Fruit fly (Drosophila melanogaster) whole organism, embryonic: ENCODE measurements around the gene ND-PDSW.

Experiments
- Bteb2 ChIP-seq: fragments of 200-800 bp; sonication (Bioruptor generic); optimal IDR thresholded peaks from 2 replicates; lab custom pipeline; 2016; ENCODE audit warnings: missing biosample characterization, missing genetic modification characterization
- CG10565 ChIP-seq: fragments of 200-800 bp; sonication (Bioruptor generic); optimal IDR thresholded peaks from 3 replicates; lab custom pipeline; 2016; ENCODE audit warnings: missing biosample characterization, mild to moderate bottlenecking, missing genetic modification characterization
- CG10979 ChIP-seq: fragments of 200-800 bp; sonication (Bioruptor generic); optimal IDR thresholded peaks from 2 replicates; lab custom pipeline; 2018; ENCODE audit warnings: missing biosample characterization, mild to moderate bottlenecking, missing genetic modification characterization, moderate library complexity
- CG12155 ChIP-seq: fragments of 200-800 bp; sonication (Bioruptor generic); optimal IDR thresholded peaks from 3 replicates; lab custom pipeline; 2016; ENCODE audit warnings: missing biosample characterization, missing genetic modification characterization
- CG12391 ChIP-seq: fragments of 200-800 bp; sonication (Bioruptor generic); optimal IDR thresholded peaks from 3 replicates; lab custom pipeline; 2018; ENCODE audit warnings: missing biosample characterization, mild to moderate bottlenecking, missing genetic modification characterization, moderate library complexity
- CG14050 ChIP-seq: fragments of 200-800 bp; sonication (Bioruptor generic); IDR thresholded peaks from 3 replicates; pipeline ENCODE4 v1.3.6; 2022; ENCODE audit warnings: missing biosample characterization, missing genetic modification characterization
- CG14441 ChIP-seq: fragments of 200-800 bp; sonication (Bioruptor generic); IDR thresholded peaks from 2 replicates; pipeline ENCODE4 v1.3.6; 2022; ENCODE audit warnings: missing biosample characterization, missing genetic modification characterization
- CG14667 ChIP-seq: fragments of 200-800 bp; sonication (Bioruptor generic); IDR thresholded peaks from 2 replicates; pipeline ENCODE4 v1.3.6; 2022; ENCODE audit warnings: missing biosample characterization, missing genetic modification characterization
- CG14710 ChIP-seq: fragments of 200-800 bp; sonication (Bioruptor generic); optimal IDR thresholded peaks from 3 replicates; lab custom pipeline; 2019; ENCODE audit warnings: missing biosample characterization, mild to moderate bottlenecking, missing genetic modification characterization, moderate library complexity
- CG15514 ChIP-seq: fragments of 200-800 bp; sonication (Bioruptor generic); optimal IDR thresholded peaks from 3 replicates; lab custom pipeline; 2017; ENCODE audit warnings: missing biosample characterization, missing genetic modification characterization, mild to moderate bottlenecking, moderate library complexity, missing genetic modification reagents
- CG16813 ChIP-seq: fragments of 200-800 bp; sonication (Bioruptor generic); IDR thresholded peaks from 3 replicates; pipeline ENCODE4 v1.3.6; 2022; ENCODE audit warnings: missing biosample characterization, missing genetic modification characterization; ENCODE audit not compliant: partially characterized antibody
- CG2889 ChIP-seq: fragments of 200-800 bp; sonication (Bioruptor generic); IDR thresholded peaks from 3 replicates; pipeline ENCODE4 v1.3.6; 2022; ENCODE audit warnings: missing biosample characterization, missing genetic modification characterization
- CG31441 ChIP-seq: fragments of 200-800 bp; sonication (Bioruptor generic); IDR thresholded peaks from 2 replicates; pipeline ENCODE4 v1.3.6; 2022; ENCODE audit warnings: missing biosample characterization, missing genetic modification characterization
- CG7987 ChIP-seq: fragments of 200-800 bp; sonication (Bioruptor generic); optimal IDR thresholded peaks from 2 replicates; lab custom pipeline; 2018; ENCODE audit warnings: missing biosample characterization, mild to moderate bottlenecking, missing genetic modification characterization, moderate library complexity
- CG8388 ChIP-seq: fragments of 200-800 bp; sonication (Bioruptor generic); optimal IDR thresholded peaks from 2 replicates; lab custom pipeline; 2019; ENCODE audit warnings: missing biosample characterization, mild to moderate bottlenecking, missing genetic modification characterization, moderate library complexity
- CG8944 ChIP-seq: fragments of 200-800 bp; sonication (Bioruptor generic); optimal IDR thresholded peaks from 3 replicates; lab custom pipeline; 2016; ENCODE audit warnings: missing biosample characterization, missing genetic modification characterization
- CG9609 ChIP-seq: fragments of 200-800 bp; sonication (Bioruptor generic); optimal IDR thresholded peaks from 3 replicates; lab custom pipeline; 2016; ENCODE audit warnings: missing biosample characterization, missing genetic modification characterization
- CrebB ChIP-seq: fragments of 200-800 bp; sonication (Bioruptor generic); optimal IDR thresholded peaks from 3 replicates; lab custom pipeline; 2018; ENCODE audit warnings: missing biosample characterization, mild to moderate bottlenecking, missing genetic modification characterization
- Dek ChIP-seq: fragments of 200-800 bp; sonication (Bioruptor generic); optimal IDR thresholded peaks from 3 replicates; lab custom pipeline; 2019; ENCODE audit warnings: missing biosample characterization, mild to moderate bottlenecking, missing genetic modification characterization, moderate library complexity
- Doc3 ChIP-seq: fragments of 200-800 bp; sonication (Bioruptor generic); IDR thresholded peaks from 3 replicates; pipeline ENCODE4 v1.3.6; 2022; ENCODE audit warnings: missing biosample characterization, missing genetic modification characterization; ENCODE audit not compliant: partially characterized antibody
- E2f2 ChIP-seq: fragments of 200-800 bp; sonication (Bioruptor generic); IDR thresholded peaks from 2 replicates; pipeline ENCODE4 v1.3.6; 2022; ENCODE audit warnings: missing biosample characterization, missing genetic modification characterization
- Fer2 ChIP-seq: fragments of 200-800 bp; sonication (Bioruptor generic); optimal IDR thresholded peaks from 2 replicates; lab custom pipeline; 2018; ENCODE audit warnings: missing biosample characterization, mild to moderate bottlenecking, missing genetic modification characterization, moderate library complexity
- Fer3 ChIP-seq: fragments of 200-800 bp; sonication (Bioruptor generic); optimal IDR thresholded peaks from 2 replicates; lab custom pipeline; 2018; ENCODE audit warnings: missing biosample characterization, mild to moderate bottlenecking, missing genetic modification characterization, moderate library complexity
- GATAe ChIP-seq: fragments of 200-800 bp; sonication (Bioruptor generic); conservative IDR thresholded peaks from 2 replicates; pipeline ENCODE4 v1.3.6; 2022; ENCODE audit warnings: missing biosample characterization, missing genetic modification characterization
- H2.0 ChIP-seq: fragments of 200-800 bp; sonication (Bioruptor generic); IDR thresholded peaks from 2 replicates; pipeline ENCODE4 v1.3.6; 2022; ENCODE audit warnings: missing biosample characterization, missing genetic modification characterization
- Max ChIP-seq: fragments of 200-800 bp; sonication (Bioruptor generic); optimal IDR thresholded peaks from 2 replicates; lab custom pipeline; 2016; ENCODE audit warnings: missing biosample characterization, mild to moderate bottlenecking, missing genetic modification characterization
- Med ChIP-seq: fragments of 200-800 bp; sonication (Bioruptor generic); peaks from one replicate; lab custom pipeline; 2016; ENCODE audit warnings: missing biosample characterization, missing genetic modification characterization, mild to moderate bottlenecking, inconsistent platforms, moderate library complexity
- Mes4 ChIP-seq: fragments of 200-800 bp; sonication (Bioruptor generic); optimal IDR thresholded peaks from 2 replicates; lab custom pipeline; 2016; ENCODE audit warnings: missing biosample characterization, missing genetic modification characterization
- NC2α ChIP-seq: fragments of 200-800 bp; sonication (Bioruptor generic); optimal IDR thresholded peaks from 2 replicates; lab custom pipeline; 2016; ENCODE audit warnings: missing biosample characterization, missing genetic modification characterization
- NC2β ChIP-seq: fragments of 200-800 bp; sonication (Bioruptor generic); optimal IDR thresholded peaks from 2 replicates; lab custom pipeline; 2016; ENCODE audit warnings: missing biosample characterization, missing genetic modification characterization
- NfI ChIP-seq: fragments of 200-800 bp; sonication (Bioruptor generic); optimal IDR thresholded peaks from 3 replicates; lab custom pipeline; 2018; ENCODE audit warnings: missing biosample characterization, mild to moderate bottlenecking, missing genetic modification characterization, moderate library complexity
- Rfx ChIP-seq: fragments of 200-800 bp; sonication (Bioruptor generic); IDR thresholded peaks from 2 replicates; pipeline ENCODE4 v1.3.6; 2022; ENCODE audit warnings: missing biosample characterization, missing genetic modification characterization
- Usf ChIP-seq: fragments of 200-800 bp; sonication (Bioruptor generic); optimal IDR thresholded peaks from 2 replicates; lab custom pipeline; 2017; ENCODE audit warnings: missing genotype, missing biosample characterization, missing genetic modification characterization
- Xrp1 ChIP-seq: fragments of 200-800 bp; sonication (Bioruptor generic); IDR thresholded peaks from 2 replicates; pipeline ENCODE4 v1.3.6; 2022; ENCODE audit warnings: missing biosample characterization, missing genetic modification characterization
- amos ChIP-seq: fragments of 200-800 bp; sonication (Bioruptor generic); IDR thresholded peaks from 2 replicates; pipeline ENCODE4 v1.3.6; 2022; ENCODE audit warnings: missing biosample characterization, missing genetic modification characterization; ENCODE audit not compliant: partially characterized antibody
- cato ChIP-seq: fragments of 200-800 bp; sonication (Bioruptor generic); optimal IDR thresholded peaks from 2 replicates; lab custom pipeline; 2016; ENCODE audit warnings: missing biosample characterization, missing genetic modification characterization, borderline replicate concordance
- fd96Cb ChIP-seq: fragments of 200-800 bp; sonication (Bioruptor generic); optimal IDR thresholded peaks from 2 replicates; lab custom pipeline; 2018; ENCODE audit warnings: missing biosample characterization, mild to moderate bottlenecking, missing genetic modification characterization, moderate library complexity
- ftz-f1 ChIP-seq: fragments of 200-800 bp; sonication (Bioruptor generic); optimal IDR thresholded peaks from 2 replicates; lab custom pipeline; 2016; ENCODE audit warnings: missing biosample characterization, missing genetic modification characterization
- gfzf ChIP-seq: fragments of 200-800 bp; sonication (Bioruptor generic); optimal IDR thresholded peaks from 2 replicates; lab custom pipeline; 2016; ENCODE audit warnings: missing biosample characterization, mild to moderate bottlenecking, missing genetic modification characterization, moderate library complexity
- grau ChIP-seq: fragments of 200-800 bp; optimal IDR thresholded peaks from 3 replicates; lab custom pipeline; 2019; ENCODE audit warnings: missing biosample characterization, mild to moderate bottlenecking, missing genetic modification characterization, moderate library complexity
- hth ChIP-seq: fragments of >200 bp; optimal IDR thresholded peaks from 2 replicates; lab custom pipeline; 2017; ENCODE audit warnings: inconsistent platforms
- inv ChIP-seq: fragments of 200-800 bp; sonication (Bioruptor generic); IDR thresholded peaks from 2 replicates; pipeline ENCODE4 v1.3.6; 2022; ENCODE audit warnings: missing biosample characterization, missing genetic modification characterization; ENCODE audit not compliant: partially characterized antibody
- maf-S ChIP-seq: fragments of 200-800 bp; sonication (Bioruptor generic); optimal IDR thresholded peaks from 2 replicates; lab custom pipeline; 2016; ENCODE audit warnings: missing biosample characterization, missing genetic modification characterization
- shn ChIP-seq: fragments of 200-800 bp; sonication (Bioruptor generic); optimal IDR thresholded peaks from 3 replicates; lab custom pipeline; 2016; ENCODE audit warnings: missing biosample characterization, missing genetic modification characterization
- sisA ChIP-seq: fragments of 200-800 bp; sonication (Bioruptor generic); IDR thresholded peaks from 2 replicates; pipeline ENCODE4 v1.3.6; 2022; ENCODE audit warnings: missing biosample characterization, missing genetic modification characterization
- so ChIP-seq: fragments of 200-800 bp; sonication (Bioruptor generic); IDR thresholded peaks from 3 replicates; pipeline ENCODE4 v1.3.6; 2022; ENCODE audit warnings: missing biosample characterization, missing genetic modification characterization
- ssp ChIP-seq: fragments of 200-800 bp; sonication (Bioruptor generic); IDR thresholded peaks from 2 replicates; pipeline ENCODE4 v1.3.6; 2022; ENCODE audit warnings: missing biosample characterization, missing genetic modification characterization
- tin ChIP-seq: fragments of 200-800 bp; sonication (Bioruptor generic); optimal IDR thresholded peaks from 3 replicates; lab custom pipeline; 2016; ENCODE audit warnings: missing biosample characterization, missing genetic modification characterization
- vvl ChIP-seq: fragments of 200-800 bp; sonication (Bioruptor generic); IDR thresholded peaks from 2 replicates; pipeline ENCODE4 v1.3.6; 2022; ENCODE audit warnings: missing biosample characterization, missing genetic modification characterization
- zen ChIP-seq: fragments of 200-800 bp; sonication (Bioruptor generic); optimal IDR thresholded peaks from 3 replicates; lab custom pipeline; 2018; ENCODE audit warnings: missing biosample characterization, mild to moderate bottlenecking, missing genetic modification characterization, moderate library complexity
- zfh1 ChIP-seq: fragments of 200-800 bp; sonication (Bioruptor generic); IDR thresholded peaks from 3 replicates; pipeline ENCODE4 v1.3.6; 2022; ENCODE audit warnings: missing biosample characterization, missing genetic modification characterization

The ND-PDSW gene

dm6 chr2L:3457007-3457406 lies 8.9 kb upstream of the ND-PDSW start, which contains the start of the genes Cog3 and Sec5 (continued):
- TF ChIP-seq CG16813 (0 out of 3 replicates have a peak, but pooled peaks have one; percentile 8), CG14710 (tag; lab: Kevin White, UChicago) (peak; percentile 79), inv (GFP tag; lab: Robert Waterston, UW) (no peak), CG14667 (peak; percentile 32; the same call in 1 of the 2 replicates), NfI (GFP tag; lab: Kevin White, UChicago) (peak; percentile 78), CG8944 (GFP tag; lab: Kevin White, UChicago) (peak; percentile 2), amos (GFP tag; lab: Robert Waterston, UW) (no peak), CG8388 (GFP tag; lab: Kevin White, UChicago) (no peak), NC2β (GFP tag; lab: Kevin White, UChicago) (peak; percentile 17), ftz-f1 (peak; percentile 22), tin (GFP tag; lab: Kevin White, UChicago) (peak; percentile 65), zen (tag; lab: Kevin White, UChicago) (peak; percentile 67), Mes4 (peak; percentile 3), so (GFP tag; lab: Robert Waterston, UW) (peak; percentile 31; the same call in 1 of the 3 replicates), CG10979 (tag; lab: Kevin White, UChicago) (peak; percentile 58), CG15514 (GFP tag; lab: Kevin White, UChicago) (peak; percentile 74), H2.0 (peak; percentile 23; the same call in 1 of the 2 replicates), CG2889 (GFP tag; lab: Robert Waterston, UW) (no peak), CG14441 (GFP tag; lab: Robert Waterston, UW) (peak; percentile 59), Doc3 (no peak), fd96Cb (tag; lab: Kevin White, UChicago) (peak; percentile 23), Usf (GFP tag; lab: Kevin White, UChicago) (peak; percentile 13), NC2α (GFP tag; lab: Kevin White, UChicago) (no peak), Bteb2 (GFP tag; lab: Kevin White, UChicago) (peak; percentile 20), CG31441 (GFP tag; lab: Robert Waterston, UW) (no peak), Med (GFP tag; lab: Kevin White, UChicago) (peak; percentile 89), cato (GFP tag; lab: Kevin White, UChicago) (peak; percentile 7), hth (lab: Kevin White, UChicago) (no peak), shn (GFP tag; lab: Kevin White, UChicago) (peak; percentile 45), GATAe (GFP tag; lab: Robert Waterston, UW) (no peak), maf-S (GFP tag; lab: Kevin White, UChicago) (no peak), CG10565 (GFP tag; lab: Kevin White, UChicago) (no peak), Fer3 (tag; lab: Kevin White, UChicago) (peak; percentile 74), CG12155 (GFP tag; lab: Kevin White, UChicago) (no peak), CG9609 (GFP tag; lab: Kevin White, UChicago) (peak; percentile 60), vvl (GFP tag; lab: Robert Waterston, UW) (peak; percentile 75), grau (tag; lab: Kevin White, UChicago) (peak; percentile 73), gfzf (no peak), Max (GFP tag; lab: Kevin White, UChicago) (peak; percentile 48), zfh1 (GFP tag; lab: Robert Waterston, UW) (0 out of 3 replicates have a peak, but pooled peaks have one; percentile 43), sisA (GFP tag; lab: Robert Waterston, UW) (peak; percentile 13; the same call in 1 of the 2 replicates), Xrp1 (GFP tag; lab: Robert Waterston, UW) (peak; percentile 68), Rfx (GFP tag; lab: Robert Waterston, UW) (peak; percentile 85), Fer2 (tag; lab: Kevin White, UChicago) (peak; percentile 66), Dek (tag; lab: Kevin White, UChicago) (peak; percentile 49), CG12391 (peak; percentile 83), CrebB (tag; lab: Kevin White, UChicago) (peak; percentile 29), E2f2 (GFP tag; lab: Robert Waterston, UW) (peak; percentile 17; the same call in 1 of the 2 replicates), CG14050 (GFP tag; lab: Robert Waterston, UW) (peak; percentile 17; the same call in 1 of the 3 replicates), CG7987 (GFP tag; lab: Kevin White, UChicago) (peak; percentile 26), ssp (GFP tag; lab: Robert Waterston, UW) (peak; percentile 43; the same call in 1 of the 2 replicates)
